Worm (Caenorhabditis elegans): ENCODE measurements around the gene gtf-2H1.

DNA sequence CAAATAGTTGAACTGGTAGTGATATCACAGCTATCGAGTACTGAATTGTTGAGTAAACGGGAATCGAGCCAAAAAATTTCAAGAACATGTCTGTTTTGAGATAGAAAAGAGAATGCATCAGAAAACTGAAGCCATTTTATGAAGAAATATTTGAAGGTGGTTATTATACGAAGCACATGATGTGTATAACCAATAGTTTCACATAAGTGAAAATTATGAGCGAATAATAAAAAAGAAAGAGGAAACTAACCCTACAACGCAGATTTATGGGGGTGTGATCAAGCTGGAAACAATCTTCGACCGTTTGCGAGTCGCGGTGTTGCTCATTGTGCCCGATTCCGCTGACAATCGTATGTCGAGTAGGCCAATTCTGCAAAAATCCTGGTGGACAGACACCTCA lies 41.7 kb upstream of the gtf-2H1 start, which contains the start of gene srh-282:
- no peak for TF ChIP-seq ceh-91 (GFP tag; IDR thresholded peaks at IDR 0.05)
- no peak for TF ChIP-seq pha-4 (tag; optimal IDR thresholded peaks at IDR 0.05)
- TF ChIP-seq cebp-1 (GFP tag; IDR thresholded peaks at IDR 0.05) = no peak
- TF ChIP-seq cebp-1 (tag; optimal IDR thresholded peaks at IDR 0.05) = no peak
- TF ChIP-seq ceh-79 (tag; optimal IDR thresholded peaks at IDR 0.05) = no peak
- TF ChIP-seq Y56A3A.18 (GFP tag; IDR thresholded peaks at IDR 0.05) = no peak
- no peak for TF ChIP-seq unc-62 (GFP tag; optimal IDR thresholded peaks at IDR 0.05)
- TF ChIP-seq ekl-4 (GFP tag; IDR thresholded peaks at IDR 0.05) = no peak
- TF ChIP-seq ceh-27 (GFP tag; optimal IDR thresholded peaks at IDR 0.05) = no peak
- TF ChIP-seq lir-1 (GFP tag; conservative IDR thresholded peaks at IDR 0.05) = no peak
- no peak for TF ChIP-seq unc-130 (GFP tag; optimal IDR thresholded peaks at IDR 0.05)

All from whole organism, young adult.